Worm (Caenorhabditis elegans) whole organism, L2 larva: Measurements from ENCODE around the gene ntc-1.

Experiments used
- ZK546.5 ChIP-seq: sonication (generic microtip); optimal IDR thresholded peaks from 2 replicates; lab custom pipeline; 2017; ENCODE audit warnings: missing biosample characterization, missing genetic modification characterization
- gmeb-1 ChIP-seq: fragments of 150-350 bp; optimal IDR thresholded peaks from 2 replicates; lab custom pipeline; 2014; ENCODE audit warnings: missing biosample characterization, missing genetic modification characterization
- lin-13 ChIP-seq: fragments of 150-350 bp; optimal IDR thresholded peaks from 2 replicates; lab custom pipeline; 2014; ENCODE audit warnings: missing biosample characterization, missing genetic modification reagents, missing genetic modification characterization
- lin-39 ChIP-seq: fragments of 150-350 bp; optimal IDR thresholded peaks from 2 replicates; lab custom pipeline; 2014; ENCODE audit warnings: missing biosample characterization, missing genetic modification reagents, missing genetic modification characterization
- lsy-2 ChIP-seq, 2 experiments: fragments of 150-350 bp in 1 of 2; sonication (generic microtip) in 1 of 2; optimal IDR thresholded peaks; 2 replicates each; lab custom pipeline; 2014 to 2017; ENCODE audit warnings: missing biosample characterization in 2 of 2, missing genetic modification characterization in 2 of 2
- nhr-10 ChIP-seq: sonication (generic microtip); optimal IDR thresholded peaks from 2 replicates; lab custom pipeline; 2017; ENCODE audit warnings: missing biosample characterization, missing genetic modification characterization
- nhr-11 ChIP-seq: fragments of 150-350 bp; optimal IDR thresholded peaks from 2 replicates; lab custom pipeline; 2014; ENCODE audit warnings: missing biosample characterization, missing genetic modification characterization
- nhr-12 ChIP-seq: fragments of 150-350 bp; optimal IDR thresholded peaks from 2 replicates; lab custom pipeline; 2014; ENCODE audit warnings: missing biosample characterization, missing genetic modification characterization
- nhr-237 ChIP-seq: fragments of 150-350 bp; optimal IDR thresholded peaks from 2 replicates; lab custom pipeline; 2014; ENCODE audit warnings: missing biosample characterization, missing genetic modification characterization
- skn-1 ChIP-seq: sonication (generic microtip); optimal IDR thresholded peaks from 2 replicates; lab custom pipeline; 2017; ENCODE audit warnings: missing biosample characterization, missing genetic modification characterization
- snpc-4 ChIP-seq: fragments of 150-350 bp; optimal IDR thresholded peaks from 2 replicates; lab custom pipeline; 2014; ENCODE audit warnings: missing biosample characterization, missing genetic modification characterization
- unc-55 ChIP-seq: fragments of 150-350 bp; sonication (generic microtip); optimal IDR thresholded peaks from 3 replicates; lab custom pipeline; 2014; ENCODE audit warnings: missing biosample characterization, missing genetic modification reagents, missing genetic modification characterization

DNA sequence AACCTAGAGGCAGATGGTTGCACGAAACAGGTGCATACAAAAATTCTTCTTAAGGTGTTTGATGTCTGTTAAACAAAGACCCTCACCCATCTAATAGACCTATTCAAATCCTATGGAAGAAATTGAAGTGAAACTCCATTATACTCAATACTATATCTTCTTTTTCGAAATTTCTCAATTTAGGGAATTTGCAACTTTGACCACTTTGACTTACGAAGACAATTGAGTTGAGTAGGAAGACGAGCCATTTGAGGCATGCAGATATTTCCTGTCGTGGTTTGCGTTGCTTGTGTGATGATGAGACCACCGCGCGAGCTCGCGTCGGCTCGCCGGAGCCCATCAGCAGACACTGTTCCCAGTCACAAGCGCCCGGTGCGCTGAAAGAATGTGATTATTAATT lies 4.8 kb downstream of the ntc-1 start:
- no peak for TF ChIP-seq nhr-12 (tag; lab: Kevin White, UChicago)
- TF ChIP-seq unc-55 (GFP tag; lab: Kevin White, UChicago) = no peak
- TF ChIP-seq skn-1 = no peak
- TF ChIP-seq nhr-10 (tag; lab: Kevin White, UChicago) = no peak
- no peak for TF ChIP-seq nhr-237 (tag; lab: Kevin White, UChicago)
- no peak for TF ChIP-seq snpc-4 (tag; lab: Kevin White, UChicago)
- no peak for TF ChIP-seq lin-13 (GFP tag; lab: Kevin White, UChicago)
- no peak for TF ChIP-seq nhr-11 (tag; lab: Kevin White, UChicago)
- TF ChIP-seq lin-39 (tag; lab: Kevin White, UChicago) = no peak
- TF ChIP-seq ZK546.5 = no peak
- no peak for TF ChIP-seq lsy-2 (tag; optimal IDR thresholded peaks at IDR 0.05; lab: Kevin White, UChicago)
- no peak for TF ChIP-seq gmeb-1 (tag; lab: Kevin White, UChicago)
